Worm (Caenorhabditis elegans) whole organism, dauer: Measurements from ENCODE around the gene nspf-1.
"Not testable (repeated sequence)": the region's sequence is repeated elsewhere in the genome, so short reads cannot be mapped to it uniquely, and the experiment has no call there.

Experiments
- unc-62 ChIP-seq: sonication (generic microtip); optimal IDR thresholded peaks from 2 replicates; lab custom pipeline; 2017; ENCODE audit warnings: missing biosample characterization, missing genetic modification reagents, missing genetic modification characterization

The nspf-1 gene

DNA sequence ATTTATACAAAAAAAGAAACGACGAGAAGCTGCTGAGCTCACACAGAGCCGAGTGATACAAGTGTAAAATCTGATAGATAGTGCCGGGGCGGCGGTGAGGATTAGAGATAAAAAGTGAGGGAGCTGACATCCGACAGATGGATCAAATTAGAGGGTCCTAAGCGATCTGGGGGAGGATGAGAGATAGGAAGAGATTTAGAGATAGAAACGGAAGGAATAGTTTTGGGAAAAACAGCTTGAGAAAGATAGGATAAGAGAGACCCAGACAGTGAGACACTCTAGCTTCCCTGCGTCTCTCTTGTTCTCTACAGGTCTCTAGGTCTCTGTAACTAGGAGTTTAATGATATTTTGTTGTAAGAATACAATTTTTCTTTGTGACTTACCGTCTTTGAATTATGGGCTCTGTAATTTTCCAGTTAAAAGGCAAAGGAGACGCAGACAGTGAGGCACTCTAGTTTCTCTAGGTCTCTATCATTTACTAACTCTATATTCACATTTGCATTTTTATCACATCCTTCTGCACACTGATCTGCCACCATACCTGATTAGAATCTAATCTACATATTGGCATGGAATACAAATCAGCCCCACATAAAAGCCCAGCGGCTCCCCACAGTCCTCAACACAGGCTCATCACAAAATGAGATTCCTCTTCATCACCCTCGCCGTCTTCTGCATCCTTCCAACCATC lies at the start of gene nspf-1, which contains the start of gene sup-9:
Gene nspf-1, plus strand, starts transcription at position 641 of the 691 bp plus-strand sequence.
Gene sup-9, minus strand, starts transcription at position 43 of the 691 bp plus-strand sequence.
- TF ChIP-seq unc-62: no peak

DNA sequence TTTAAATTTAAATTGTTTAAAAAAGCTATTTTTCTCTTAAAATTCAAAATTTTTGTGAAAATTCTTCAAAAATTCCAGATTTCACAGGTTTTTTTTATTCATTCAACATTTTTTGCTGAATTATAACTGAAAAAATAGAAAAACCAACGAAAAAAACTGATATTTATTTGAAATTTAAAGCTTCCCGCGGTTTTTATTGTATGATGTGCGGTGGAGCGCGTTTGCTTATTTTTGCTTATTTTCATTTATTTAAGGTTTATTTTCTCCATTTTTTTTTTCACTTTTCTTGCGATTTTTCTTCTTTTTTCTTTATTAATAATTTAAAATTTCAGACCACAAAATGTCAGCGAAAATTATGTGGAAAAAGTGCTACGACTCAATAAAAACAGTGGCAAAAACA lies 49.4 kb upstream of the nspf-1 start, which contains the start of gene F22E5.9:
Gene F22E5.9, plus strand, starts transcription at position 327 of the 400 bp plus-strand sequence.
- no peak for TF ChIP-seq unc-62

DNA sequence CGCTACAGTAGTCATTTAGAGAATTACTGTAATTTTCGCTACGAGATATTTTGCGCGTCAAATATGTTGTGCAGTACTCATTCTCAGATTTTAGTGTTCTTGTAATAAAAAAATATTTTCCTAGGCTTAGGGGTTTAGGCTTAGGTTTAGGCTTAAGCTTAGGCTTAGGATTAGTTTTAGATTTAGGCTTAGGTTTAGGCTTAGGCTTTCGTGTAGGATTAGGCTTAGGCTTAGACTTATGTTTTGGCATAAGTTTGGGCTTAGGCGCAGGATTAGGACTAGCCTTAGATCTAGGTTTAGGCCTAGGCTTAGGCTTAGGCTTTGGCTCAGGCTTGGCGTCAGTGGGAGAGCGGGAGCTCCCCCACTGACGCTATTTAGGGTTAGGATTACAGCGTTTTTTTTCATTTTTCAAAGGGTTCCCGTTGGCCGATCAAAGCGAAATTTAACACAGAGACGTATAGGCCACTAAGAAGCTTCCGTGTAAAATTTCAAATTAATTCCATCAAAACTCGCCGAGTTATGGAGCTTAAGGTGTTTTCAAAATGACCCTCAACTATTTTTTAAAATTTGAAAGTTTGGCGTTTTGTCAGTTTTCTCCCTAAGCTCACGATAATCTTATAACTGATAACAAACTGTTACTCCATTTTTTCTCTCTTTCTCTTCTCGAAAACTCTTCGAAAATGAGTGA lies 47.9 kb upstream of the nspf-1 start, which contains the start of gene F22E5.8:
Gene F22E5.8, plus strand, starts transcription at position 638 of the 688 bp plus-strand sequence.
- TF ChIP-seq unc-62: not testable (repeated sequence)

DNA sequence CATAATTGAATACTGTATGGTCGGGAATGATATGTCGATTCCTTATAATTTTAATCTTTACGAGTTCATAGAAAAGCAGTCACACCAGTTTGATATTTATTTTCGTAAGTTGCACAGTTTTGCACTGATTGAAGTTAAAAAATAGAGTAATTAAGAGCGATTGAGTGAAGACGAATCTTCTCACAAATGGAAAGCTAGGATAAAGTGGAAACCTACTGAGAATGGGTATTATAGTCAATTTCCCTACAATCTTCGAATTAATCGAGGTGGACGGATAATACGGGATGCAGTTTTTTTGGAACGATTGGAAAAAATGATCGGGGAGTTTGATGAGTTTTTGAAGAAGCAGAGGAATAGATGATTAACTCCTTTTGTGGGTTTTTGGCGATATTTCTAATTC lies 46.4 kb upstream of the nspf-1 start, which contains the start of gene F22E5.23:
Gene F22E5.23, plus strand, starts transcription at position 301 of the 400 bp plus-strand sequence.
- TF ChIP-seq unc-62: no peak

DNA sequence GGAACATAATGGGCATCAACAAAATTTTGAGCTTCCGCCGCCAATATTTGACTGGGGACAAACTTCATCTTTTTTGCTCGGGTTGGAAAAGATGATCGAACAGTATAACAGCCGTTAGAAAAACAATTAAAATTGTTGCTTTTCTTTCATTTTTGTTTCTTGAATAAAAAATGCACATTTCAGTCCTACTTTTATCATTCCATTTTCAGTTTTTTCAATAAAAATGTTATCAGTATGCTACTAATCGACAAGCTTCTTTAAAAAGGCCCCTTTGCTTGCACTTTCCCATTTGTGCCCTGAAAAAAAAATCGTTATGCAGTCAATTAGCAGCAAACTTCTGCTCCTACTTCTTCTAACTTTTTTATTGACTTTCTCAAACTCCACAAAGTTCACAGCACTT lies 45.6 kb upstream of the nspf-1 start, which contains the start of gene F22E5.7:
Gene F22E5.7, plus strand, starts transcription at position 301 of the 400 bp plus-strand sequence.
- no peak for TF ChIP-seq unc-62

DNA sequence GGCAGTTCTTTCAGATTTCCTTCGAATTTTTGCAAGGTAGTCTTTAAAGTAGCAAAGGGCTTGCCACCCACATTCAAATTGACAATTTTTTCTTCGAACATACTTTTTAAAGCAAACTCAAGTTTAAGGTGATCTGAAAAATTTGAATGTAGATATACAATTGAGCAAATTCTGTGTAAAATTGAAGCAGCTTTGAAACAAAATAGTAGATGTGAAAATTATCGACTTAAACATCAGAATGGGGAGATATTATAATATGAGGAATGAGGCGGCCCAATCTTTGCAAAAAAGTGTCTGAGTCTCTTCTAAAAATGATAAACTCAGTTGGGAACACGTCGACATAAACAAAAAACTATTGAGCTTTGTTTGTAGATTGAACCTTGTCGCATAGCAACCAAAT lies 42.9 kb upstream of the nspf-1 start, which contains the start of gene F22E5.11:
Gene F22E5.11, minus strand, starts transcription at position 101 of the 400 bp plus-strand sequence.
- TF ChIP-seq unc-62: no peak

DNA sequence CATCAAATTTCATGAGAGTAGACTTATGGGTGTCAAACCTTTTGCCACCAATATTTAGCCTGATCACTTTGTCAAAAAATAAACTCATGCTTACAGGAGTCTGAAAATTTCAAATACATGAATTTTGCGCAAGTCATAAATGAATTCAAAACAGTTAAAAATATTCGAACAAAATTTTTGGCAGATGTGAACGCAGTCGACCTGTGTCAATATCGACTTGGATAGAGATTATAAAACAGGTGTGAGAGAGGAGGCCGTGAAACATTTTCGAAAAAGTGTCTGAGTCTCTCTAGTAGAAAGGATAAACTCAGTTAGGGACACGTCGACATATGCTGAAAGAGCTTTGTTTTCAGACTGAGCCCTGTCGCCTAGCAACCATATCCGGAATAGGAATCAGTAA lies 40.7 kb upstream of the nspf-1 start, which contains the start of gene F22E5.12:
Gene F22E5.12, minus strand, starts transcription at position 101 of the 400 bp plus-strand sequence.
- TF ChIP-seq unc-62: not testable (repeated sequence)

DNA sequence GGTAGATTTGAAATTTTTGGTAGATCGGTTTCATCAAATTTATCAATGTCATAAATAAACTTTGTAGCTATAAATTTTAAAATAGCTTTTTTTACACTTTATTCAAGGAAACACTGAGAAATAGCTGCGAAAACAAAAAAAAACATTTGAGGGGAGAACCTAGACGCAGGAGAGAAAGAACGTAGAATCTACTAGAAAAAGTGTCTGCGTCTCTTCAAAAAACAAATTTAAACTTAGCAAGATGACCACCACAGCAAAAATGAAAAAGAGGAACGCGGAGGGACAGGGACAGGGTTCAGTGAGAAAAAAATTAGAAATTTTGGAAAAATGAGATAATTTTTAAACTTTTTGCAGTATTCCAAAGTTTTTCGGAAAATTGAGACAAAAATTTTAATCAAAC lies 38.4 kb upstream of the nspf-1 start:
- no peak for TF ChIP-seq unc-62

DNA sequence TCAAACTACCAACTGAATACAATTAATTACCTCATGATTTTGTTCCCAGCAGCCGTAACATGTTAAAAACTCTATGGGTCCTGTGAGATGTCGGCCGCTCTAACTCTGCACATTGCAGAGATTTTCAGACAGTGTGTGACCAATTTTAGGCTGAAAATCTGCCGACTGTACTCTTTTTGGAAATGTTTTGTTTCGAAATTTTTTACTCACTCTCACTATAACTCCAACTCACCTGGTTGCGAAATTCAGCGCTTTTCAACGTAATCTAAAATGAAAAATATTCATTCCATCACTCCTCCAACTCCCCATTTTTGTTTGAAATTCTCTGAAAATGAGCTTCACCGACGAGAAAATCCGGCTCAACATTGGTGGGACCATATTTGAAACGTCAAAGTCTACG lies 37.9 kb upstream of the nspf-1 start, which contains the start of the genes F22E5.13 and F22E5.6:
Gene F22E5.13, minus strand, starts transcription at position 101 of the 400 bp plus-strand sequence.
Gene F22E5.6, plus strand, starts transcription at position 297 of the 400 bp plus-strand sequence.
- no peak for TF ChIP-seq unc-62

DNA sequence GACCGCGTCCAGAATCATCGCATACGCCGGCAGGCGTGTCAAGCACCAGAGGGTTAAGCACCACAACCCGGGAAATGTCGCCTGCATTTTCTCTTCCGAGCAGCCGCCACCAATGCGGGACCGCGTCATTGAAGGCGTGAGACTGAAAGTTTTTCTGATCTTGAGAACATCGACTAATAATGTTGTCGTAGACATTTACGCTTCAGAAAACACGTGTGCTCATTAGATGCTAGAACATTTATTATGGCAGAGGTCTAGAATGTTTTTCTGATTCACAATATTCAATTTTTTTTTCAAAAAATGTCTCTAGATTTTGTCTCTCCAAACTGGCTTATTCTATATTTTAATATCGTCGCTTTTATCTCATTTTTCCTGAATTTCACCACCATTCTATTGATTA lies 30.8 kb upstream of the nspf-1 start, which contains the start of gene sri-47:
Gene sri-47, plus strand, starts transcription at position 301 of the 400 bp plus-strand sequence.
- no peak for TF ChIP-seq unc-62

DNA sequence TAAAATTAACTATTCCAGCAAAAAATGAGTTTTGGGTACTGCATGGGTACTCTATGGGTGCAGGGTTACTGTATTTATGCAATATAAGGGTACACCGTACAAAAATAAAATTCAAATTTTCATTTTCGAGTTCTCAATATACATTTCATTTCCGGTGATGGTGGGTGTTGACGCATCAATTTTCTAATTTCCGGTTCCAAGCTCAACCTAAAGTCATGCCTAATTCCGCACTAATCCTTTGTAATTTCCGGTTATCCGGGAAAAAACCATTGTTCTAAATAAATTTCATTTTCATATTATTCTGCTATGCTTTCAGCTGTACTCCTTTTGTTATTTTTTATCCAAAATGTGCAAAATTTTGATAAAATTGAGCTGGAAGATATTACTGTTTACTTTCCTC lies 28.1 kb upstream of the nspf-1 start, which contains the start of gene gcy-21:
Gene gcy-21, plus strand, starts transcription at position 301 of the 400 bp plus-strand sequence.
- no peak for TF ChIP-seq unc-62

DNA sequence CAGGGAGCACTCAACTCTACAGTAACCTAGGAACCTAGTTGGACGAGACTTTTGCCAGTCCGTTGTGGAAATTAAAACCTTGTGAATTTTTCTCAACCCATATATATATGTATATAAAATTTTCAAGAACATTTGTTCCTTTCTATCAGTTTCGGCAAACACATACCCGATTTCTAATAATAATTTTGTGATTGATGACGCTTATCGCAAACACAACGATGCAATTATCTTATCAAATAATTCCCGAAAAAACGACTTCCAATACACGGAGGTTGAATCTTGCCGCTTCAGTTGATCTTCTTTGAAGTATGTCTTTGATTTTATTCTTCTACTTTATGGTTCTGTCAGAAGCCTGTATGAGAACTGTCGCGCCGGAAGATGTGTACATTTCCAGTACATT lies 22.3 kb upstream of the nspf-1 start, which contains the start of gene F22E5.2:
Gene F22E5.2, plus strand, starts transcription at position 301 of the 400 bp plus-strand sequence.
- TF ChIP-seq unc-62: not testable (repeated sequence)

DNA sequence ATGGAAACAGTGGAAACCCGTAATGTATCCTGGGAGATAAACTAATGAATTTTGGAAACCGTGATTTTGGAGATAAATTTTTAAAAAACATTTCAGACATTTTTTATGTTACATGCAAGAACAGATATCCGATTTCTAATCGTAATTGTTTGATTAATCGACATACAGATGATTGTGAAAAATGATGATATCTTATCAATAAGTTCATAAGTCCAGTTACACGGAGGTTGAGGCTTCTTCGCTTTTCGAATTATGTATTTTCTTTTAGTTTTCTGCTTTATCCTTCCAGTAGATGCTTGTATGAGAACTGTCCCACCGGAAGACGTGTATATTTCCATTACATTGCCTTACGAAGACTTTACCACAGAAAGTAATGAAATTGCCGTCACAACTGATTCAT lies 21.8 kb upstream of the nspf-1 start, which contains the start of gene F22E5.22:
Gene F22E5.22, plus strand, starts transcription at position 301 of the 400 bp plus-strand sequence.
- TF ChIP-seq unc-62: no peak

DNA sequence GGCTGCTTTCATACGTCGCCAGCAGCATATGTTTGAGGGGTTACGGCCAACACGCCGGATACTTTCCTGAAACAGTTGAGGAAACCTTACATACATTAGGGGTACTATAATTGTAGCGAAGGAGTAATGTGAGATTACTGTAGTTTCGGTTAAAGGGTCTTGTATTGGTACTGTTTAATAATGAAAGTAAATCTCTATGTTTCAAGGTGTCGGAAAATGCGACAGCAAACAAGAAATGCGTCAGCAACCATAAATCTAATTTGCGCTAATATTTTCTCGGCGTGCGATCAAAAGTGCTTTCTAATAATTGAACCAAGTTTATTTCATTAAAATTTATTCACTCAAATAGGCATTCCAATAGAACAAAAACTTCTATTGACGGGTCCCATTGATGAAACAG lies 15.1 kb upstream of the nspf-1 start, which contains the start of gene sri-57:
Gene sri-57, minus strand, starts transcription at position 101 of the 400 bp plus-strand sequence.
- TF ChIP-seq unc-62: not testable (repeated sequence)

DNA sequence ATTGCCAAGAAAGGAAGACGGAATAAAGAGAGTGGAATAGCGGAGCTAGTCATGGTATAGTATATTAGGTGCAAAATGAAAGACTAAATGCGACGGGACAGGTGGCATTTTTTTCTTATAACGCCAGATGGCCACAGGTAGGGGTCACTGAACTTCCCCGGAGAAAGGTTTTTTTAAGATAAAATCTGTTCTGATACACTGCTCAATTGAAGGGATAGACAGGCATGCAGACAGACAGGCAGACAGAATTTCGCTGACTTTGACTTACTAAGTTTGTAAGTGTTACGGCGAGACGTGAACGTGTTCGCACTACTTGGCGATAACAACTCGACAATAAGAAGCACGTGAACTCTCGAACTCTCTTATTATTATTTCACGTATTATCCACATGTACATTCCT lies 13.9 kb upstream of the nspf-1 start, which contains the start of the genes F22E5.20 and F22E5.1:
Gene F22E5.20, minus strand, starts transcription at position 101 of the 400 bp plus-strand sequence.
Gene F22E5.1, plus strand, starts transcription at position 242 of the 400 bp plus-strand sequence.
- not testable (repeated sequence) for TF ChIP-seq unc-62

DNA sequence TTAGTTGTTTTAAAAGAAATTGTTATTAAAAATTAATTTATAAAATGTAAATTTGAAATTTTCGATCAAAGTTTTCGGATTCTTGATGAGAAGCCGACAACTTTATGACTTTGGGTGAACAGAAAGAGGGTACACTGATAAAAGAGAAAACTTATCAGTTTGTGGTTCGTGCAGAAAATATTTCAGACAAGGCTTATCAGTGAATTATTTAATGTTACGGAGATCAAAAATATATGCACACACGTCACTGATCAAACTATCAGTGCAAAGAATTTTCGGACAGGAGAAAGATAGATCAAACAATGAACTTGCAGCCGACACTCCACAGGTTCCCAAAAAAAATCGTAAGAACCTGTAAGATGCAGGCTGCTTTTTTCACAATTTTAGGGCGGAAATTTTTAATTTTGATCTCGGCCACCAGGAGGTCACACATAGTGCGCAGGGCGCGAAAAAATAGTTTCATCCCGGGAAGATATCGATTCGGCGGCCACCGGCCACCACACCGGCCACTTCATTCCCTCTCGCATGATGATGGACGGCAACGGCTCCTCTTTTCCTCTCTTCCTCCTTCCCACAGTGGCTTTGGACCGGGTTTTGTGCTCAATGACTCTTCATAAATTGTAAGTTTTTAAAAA lies 9.8 kb upstream of the nspf-1 start, which contains the start of gene F22E5.17:
Gene F22E5.17, plus strand, starts transcription at position 508 of the 635 bp plus-strand sequence.
- no peak for TF ChIP-seq unc-62
